Worm (Caenorhabditis elegans) whole organism, midembryonic: Measurements from ENCODE around the gene pqn-16.

ENCODE experiments used
- T22C8.4 ChIP-seq: fragments of 200-800 bp; sonication (Bioruptor generic); IDR thresholded peaks from 2 replicates; pipeline ENCODE4 v1.3.6; 2022; ENCODE audit warnings: missing genetic modification characterization, missing compliant biosample characterization
- cog-1 ChIP-seq: sonication (generic microtip); optimal IDR thresholded peaks from 2 replicates; lab custom pipeline; 2016; ENCODE audit warnings: missing genetic modification characterization, missing compliant biosample characterization
- flt-1 ChIP-seq: fragments of 200-800 bp; sonication (Bioruptor generic); IDR thresholded peaks from 2 replicates; pipeline ENCODE4 v1.3.6; 2022; ENCODE audit warnings: missing genetic modification characterization, missing compliant biosample characterization
- klf-2 ChIP-seq: fragments of 200-800 bp; sonication (Bioruptor generic); conservative IDR thresholded peaks from 2 replicates; pipeline ENCODE4 v1.3.6; 2022; ENCODE audit warnings: missing genetic modification reagents, missing genetic modification characterization, missing compliant biosample characterization
- med-1 ChIP-seq: sonication (generic microtip); optimal IDR thresholded peaks from 2 replicates; lab custom pipeline; 2017; ENCODE audit warnings: missing genetic modification characterization, mild to moderate bottlenecking, missing compliant biosample characterization, antibody characterized with exemption, missing genetic modification reagents; ENCODE audit not compliant: insufficient read depth
- ref-1 ChIP-seq: fragments of 200-800 bp; sonication (Bioruptor generic); conservative IDR thresholded peaks from 2 replicates; pipeline ENCODE4 v1.3.6; 2022; ENCODE audit warnings: missing genetic modification reagents, missing genetic modification characterization, missing compliant biosample characterization
- tab-1 ChIP-seq: fragments of 200-800 bp; sonication (Bioruptor generic); IDR thresholded peaks from 2 replicates; pipeline ENCODE4 v1.3.6; 2022; ENCODE audit warnings: missing genetic modification characterization, missing compliant biosample characterization
- ztf-23 ChIP-seq: fragments of 200-800 bp; sonication (Bioruptor generic); IDR thresholded peaks from 2 replicates; pipeline ENCODE4 v1.3.6; 2022; ENCODE audit warnings: missing genetic modification reagents, missing genetic modification characterization, missing compliant biosample characterization
- ztf-29 ChIP-seq: fragments of 200-800 bp; sonication (Bioruptor generic); IDR thresholded peaks from 2 replicates; pipeline ENCODE4 v1.3.6; 2022; ENCODE audit warnings: missing genetic modification reagents, missing genetic modification characterization, missing compliant biosample characterization

Gene pqn-16

ce11 chrV:9221566-9221965 lies 47.7 kb downstream of the pqn-16 start, which contains the start of gene grd-6:
Gene grd-6, plus strand, starts transcription at chrV:9221866.
- TF ChIP-seq flt-1 (GFP tag; lab: Robert Waterston, UW) (no peak), ztf-29 (GFP tag; lab: Robert Waterston, UW) (no peak), T22C8.4 (no peak), cog-1 (tag; lab: Kevin White, UChicago) (no peak), tab-1 (no peak), ztf-23 (no peak), ref-1 (GFP tag; lab: Robert Waterston, UW) (no peak), klf-2 (no peak), med-1 (no peak)

DNA sequence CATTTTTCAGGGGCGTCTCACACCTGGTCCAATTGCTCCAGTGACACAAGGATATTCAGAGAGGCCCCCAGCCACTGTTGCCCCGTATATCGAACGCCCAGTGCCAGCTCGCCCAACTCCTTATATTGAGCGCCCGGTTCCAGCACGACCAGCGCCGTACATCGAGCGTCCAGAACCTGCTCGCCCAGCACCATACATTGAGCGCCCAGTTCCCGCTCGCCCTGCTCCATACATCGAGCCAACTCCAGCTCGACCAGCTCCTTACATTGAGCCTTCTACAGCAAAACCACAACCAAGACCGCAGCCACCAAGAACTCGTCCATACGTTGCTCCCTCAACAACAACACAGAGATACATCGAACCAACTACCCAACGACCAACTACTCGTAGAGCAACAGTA lies 48.9 kb downstream of the pqn-16 start:
- TF ChIP-seq flt-1 (GFP tag; lab: Robert Waterston, UW) (no peak), ref-1 (GFP tag; lab: Robert Waterston, UW) (no peak), ztf-29 (GFP tag; lab: Robert Waterston, UW) (no peak)

DNA sequence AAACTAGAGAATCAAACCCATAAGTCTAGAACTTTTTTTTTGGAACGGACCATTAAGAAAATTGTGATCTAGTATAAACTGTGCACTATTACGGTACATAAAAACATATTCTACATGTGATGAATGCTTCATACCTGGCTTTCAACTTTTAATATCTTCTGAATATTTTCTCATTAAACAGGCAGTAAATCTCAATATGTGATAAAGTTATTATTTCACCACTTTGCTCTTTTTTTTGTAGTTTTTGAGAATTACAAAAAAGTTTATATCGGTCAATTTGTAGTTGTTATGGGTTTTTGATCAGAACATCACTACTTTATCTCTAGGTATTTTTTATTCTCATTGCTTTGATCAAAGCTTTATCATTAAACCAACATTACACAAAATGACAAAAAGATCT lies 50.5 kb downstream of the pqn-16 start:
- TF ChIP-seq ref-1 (GFP tag; lab: Robert Waterston, UW) (no peak), ztf-29 (GFP tag; lab: Robert Waterston, UW) (no peak), T22C8.4 (no peak), klf-2 (no peak), tab-1 (no peak), cog-1 (tag; lab: Kevin White, UChicago) (no peak), med-1 (no peak)
